Worm (Caenorhabditis elegans) whole organism, mixed stage, embryonic: ENCODE data around the gene eif-2Bdelta.

ENCODE experiments used
- bed-3 ChIP-seq: fragments of 200-800 bp; sonication (Bioruptor generic); optimal IDR thresholded peaks from 3 replicates; lab custom pipeline; 2018; ENCODE audit warnings: mild to moderate bottlenecking, missing genetic modification characterization, moderate library complexity, missing compliant biosample characterization
- ceh-39 ChIP-seq: fragments of 150-350 bp; optimal IDR thresholded peaks from 2 replicates; lab custom pipeline; 2014; ENCODE audit warnings: missing biosample characterization, missing genetic modification characterization
- ceh-83 ChIP-seq: fragments of 200-800 bp; sonication (Bioruptor generic); optimal IDR thresholded peaks from 2 replicates; lab custom pipeline; 2018; ENCODE audit warnings: mild to moderate bottlenecking, missing genetic modification characterization, missing compliant biosample characterization
- ces-1 ChIP-seq: fragments of 150-350 bp; optimal IDR thresholded peaks from 2 replicates; lab custom pipeline; 2014; ENCODE audit warnings: missing biosample characterization, missing genetic modification reagents, missing genetic modification characterization
- cnd-1 ChIP-seq: fragments of 200-800 bp; sonication (Bioruptor generic); optimal IDR thresholded peaks from 2 replicates; lab custom pipeline; 2018; ENCODE audit warnings: mild to moderate bottlenecking, missing genetic modification characterization, missing compliant biosample characterization
- elt-1 ChIP-seq: sonication (generic microtip); optimal IDR thresholded peaks from 2 replicates; lab custom pipeline; 2017; ENCODE audit warnings: missing genetic modification characterization, mild to moderate bottlenecking, missing compliant biosample characterization, antibody characterized with exemption, moderate library complexity, borderline replicate concordance; ENCODE audit not compliant: insufficient read depth
- flh-1 ChIP-seq: fragments of 200-800 bp; sonication (Bioruptor generic); optimal IDR thresholded peaks from 2 replicates; lab custom pipeline; 2018; ENCODE audit warnings: mild to moderate bottlenecking, missing genetic modification characterization, moderate library complexity, missing compliant biosample characterization
- ham-2 ChIP-seq: fragments of 200-800 bp; sonication (Bioruptor generic); optimal IDR thresholded peaks from 2 replicates; lab custom pipeline; 2018; ENCODE audit warnings: mild to moderate bottlenecking, missing genetic modification characterization, missing compliant biosample characterization
- hlh-1 ChIP-seq: fragments of 150-350 bp; optimal IDR thresholded peaks from 2 replicates; lab custom pipeline; 2014; ENCODE audit warnings: missing biosample characterization, missing genetic modification reagents, missing genetic modification characterization
- lsy-2 ChIP-seq: fragments of 150-350 bp; optimal IDR thresholded peaks from 2 replicates; lab custom pipeline; 2014; ENCODE audit warnings: missing biosample characterization, missing genetic modification characterization
- mab-5 ChIP-seq: fragments of 150-350 bp; optimal IDR thresholded peaks from 2 replicates; lab custom pipeline; 2014; ENCODE audit warnings: missing biosample characterization, missing genetic modification characterization
- nhr-237 ChIP-seq: fragments of 150-350 bp; optimal IDR thresholded peaks from 2 replicates; lab custom pipeline; 2014; ENCODE audit warnings: missing biosample characterization, missing genetic modification characterization
- nhr-76 ChIP-seq: sonication (generic microtip); optimal IDR thresholded peaks from 2 replicates; lab custom pipeline; 2017; ENCODE audit warnings: missing biosample characterization, missing genetic modification characterization
- sptf-1 ChIP-seq: sonication (generic microtip); optimal IDR thresholded peaks from 2 replicates; lab custom pipeline; 2017; ENCODE audit warnings: mild to moderate bottlenecking, missing genetic modification characterization, moderate library complexity, missing compliant biosample characterization
- tbx-8 ChIP-seq: fragments of 200-800 bp; sonication (Bioruptor generic); optimal IDR thresholded peaks from 2 replicates; lab custom pipeline; 2018; ENCODE audit warnings: mild to moderate bottlenecking, missing genetic modification characterization, moderate library complexity, missing compliant biosample characterization
- unc-120 ChIP-seq: sonication (generic microtip); optimal IDR thresholded peaks from 2 replicates; lab custom pipeline; 2017; ENCODE audit warnings: missing genetic modification characterization, missing compliant biosample characterization; ENCODE audit not compliant: poor library complexity, severe bottlenecking
- unc-62 ChIP-seq: fragments of 150-350 bp; optimal IDR thresholded peaks from 2 replicates; lab custom pipeline; 2014; ENCODE audit warnings: missing biosample characterization, missing genetic modification reagents, missing genetic modification characterization
- zip-8 ChIP-seq: fragments of 150-350 bp; optimal IDR thresholded peaks from 2 replicates; lab custom pipeline; 2014; ENCODE audit warnings: missing biosample characterization, missing genetic modification characterization

Gene eif-2Bdelta

DNA sequence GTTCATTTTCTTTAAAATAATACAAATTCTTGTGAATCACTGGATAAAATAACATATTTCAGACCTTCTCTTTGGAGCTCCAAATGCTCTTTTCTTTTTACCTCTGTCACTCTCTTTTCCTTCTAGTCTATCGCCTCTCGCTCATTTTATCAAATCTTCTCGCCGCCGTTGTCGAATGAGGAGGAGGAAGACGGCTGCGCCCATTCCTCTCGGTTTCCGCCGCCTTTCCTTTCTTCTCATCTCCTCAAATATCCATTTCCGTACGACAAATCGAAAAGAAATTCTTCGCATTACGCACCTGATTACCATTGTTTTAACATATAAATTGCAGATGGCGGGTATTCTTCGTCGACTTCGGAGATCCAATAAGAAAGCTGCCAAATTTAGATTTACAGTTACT lies 36.7 kb downstream of the eif-2Bdelta start, which contains the start of gene ehbp-1:
Gene ehbp-1 (plus strand): TSS at position 332 of the 400 bp plus-strand sequence.
- TF ChIP-seq unc-120 (tag; lab: Kevin White, UChicago) (peak; percentile 58), bed-3 (GFP tag; lab: Kevin White, UChicago) (no peak), ces-1 (GFP tag; lab: Kevin White, UChicago) (peak; percentile 78)
- TF ChIP-seq, all 35 proteins: peak for 2

DNA sequence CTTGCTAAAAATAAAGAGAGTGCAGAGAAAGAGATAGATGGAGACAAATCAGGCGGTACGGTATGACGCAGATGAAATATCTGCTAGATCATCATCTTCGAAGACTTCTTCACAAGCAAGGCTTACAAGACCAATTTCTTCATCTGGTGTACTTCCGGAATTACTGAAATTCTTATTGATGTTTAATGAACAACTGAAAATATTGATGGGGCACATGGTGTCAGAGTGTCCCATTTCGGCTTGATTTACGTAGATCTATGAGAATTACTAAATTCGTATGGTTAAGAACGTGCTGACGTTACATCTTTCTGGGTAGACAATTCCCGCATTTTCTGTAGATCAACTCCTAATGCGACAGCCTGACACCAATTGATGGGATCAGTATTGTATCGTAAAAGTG lies 43.0 kb downstream of the eif-2Bdelta start:
- no peak for TF ChIP-seq nhr-76 (tag; lab: Kevin White, UChicago)
- TF ChIP-seq, all 35 proteins: peak for 0

DNA sequence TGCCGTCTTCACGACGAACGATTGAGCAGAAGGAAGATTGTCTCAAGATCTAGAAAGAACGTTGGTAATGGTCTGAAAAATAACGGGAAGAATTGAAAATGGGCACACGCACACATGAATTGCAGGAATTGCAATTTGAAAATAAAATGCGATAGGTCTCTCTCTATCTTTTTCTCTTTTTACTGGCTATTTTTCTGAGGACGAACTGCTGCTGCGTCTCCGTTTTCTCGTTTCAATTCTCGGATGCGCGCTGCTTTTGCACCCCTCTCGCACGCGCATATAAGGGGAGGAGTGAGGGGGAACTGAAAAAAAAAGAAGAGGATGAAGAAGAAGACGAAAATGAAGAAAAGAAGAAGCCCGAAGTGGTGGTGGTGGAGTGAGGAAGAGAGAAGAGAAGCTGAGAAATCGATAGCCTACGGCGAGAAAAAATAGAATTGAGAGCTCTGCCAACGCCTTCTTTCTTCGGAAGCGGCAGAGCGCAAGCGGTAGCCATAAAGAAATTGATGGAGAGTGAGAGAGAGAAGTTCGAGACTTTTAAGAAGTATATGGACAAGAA lies 48.1 kb downstream of the eif-2Bdelta start, which contains the start of gene rgef-1:
Gene rgef-1 (minus strand): TSS at position 51 of the 556 bp plus-strand sequence.
- no peak for TF ChIP-seq hlh-1 (tag; lab: Kevin White, UChicago)
- no peak for TF ChIP-seq ham-2
- TF ChIP-seq mab-5: no peak
- TF ChIP-seq flh-1 (GFP tag; lab: Kevin White, UChicago): no peak
- TF ChIP-seq nhr-237 (tag; lab: Kevin White, UChicago): no peak
- peak; percentile 91 for TF ChIP-seq ces-1 (GFP tag; lab: Kevin White, UChicago)
- TF ChIP-seq unc-62 (GFP tag; lab: Kevin White, UChicago): no peak
- no peak for TF ChIP-seq cnd-1
- no peak for TF ChIP-seq tbx-8 (GFP tag; lab: Kevin White, UChicago)
- peak; percentile 5 for TF ChIP-seq sptf-1 (tag; lab: Kevin White, UChicago)
- TF ChIP-seq ceh-83 (GFP tag; lab: Kevin White, UChicago): no peak
- no peak for TF ChIP-seq ceh-39
- no peak for TF ChIP-seq lsy-2
- TF ChIP-seq, all 35 proteins: peak for 2

DNA sequence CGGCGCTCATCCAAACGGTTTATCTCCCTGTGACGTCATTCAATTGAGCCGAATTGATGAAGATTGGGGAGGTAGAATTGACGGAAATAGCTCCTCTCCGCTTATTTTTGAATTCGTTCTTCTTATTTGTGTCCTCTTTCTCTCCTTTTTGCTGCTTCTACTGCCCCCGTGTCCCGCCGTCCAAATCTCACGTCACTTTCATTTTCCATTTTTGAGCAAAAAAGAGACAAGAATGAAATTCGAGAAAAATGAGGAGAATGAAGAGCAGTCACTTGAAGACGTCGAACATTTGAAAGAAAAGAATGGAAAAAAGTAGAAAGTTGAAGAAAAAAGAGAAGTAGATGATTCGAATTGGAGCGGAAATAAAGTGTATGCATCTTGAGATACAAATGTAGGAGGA lies 50.0 kb downstream of the eif-2Bdelta start:
- TF ChIP-seq zip-8 (peak; percentile 50), elt-1 (tag; lab: Kevin White, UChicago) (no peak)
